Worm (Caenorhabditis elegans) whole organism, dauer: ENCODE data around the gene ZK1321.1.

Experiments
- unc-62 ChIP-seq: sonication (generic microtip); optimal IDR thresholded peaks from 2 replicates; lab custom pipeline; 2017; ENCODE audit warnings: missing biosample characterization, missing genetic modification reagents, missing genetic modification characterization

Gene ZK1321.1

DNA sequence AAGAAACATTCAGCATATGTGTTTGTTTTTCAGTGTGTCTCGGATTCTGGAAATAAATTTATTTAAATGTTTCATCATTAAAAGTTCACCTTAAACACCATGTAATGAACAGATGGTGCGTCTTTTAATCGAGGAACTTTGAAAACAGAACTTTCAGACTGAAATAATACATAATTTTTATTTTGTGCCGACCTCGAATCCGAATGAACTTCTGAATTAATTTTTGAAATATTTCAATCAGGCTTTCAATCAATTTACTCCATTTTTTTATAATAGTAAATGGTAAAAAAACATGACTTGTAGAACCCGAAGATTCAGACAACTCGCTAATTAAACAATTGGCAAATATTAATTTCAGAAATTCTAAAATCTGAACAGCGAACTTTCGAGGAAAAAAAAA lies 28.5 kb downstream of the ZK1321.1 start, which contains the start of gene T10B9.14:
Gene T10B9.14, minus strand, starts transcription at position 101 of the 400 bp plus-strand sequence.
- TF ChIP-seq unc-62 = no peak

- no peak for TF ChIP-seq unc-62
Observed at ce11 chrII:9786215-9786614, 32.4 kb downstream of the ZK1321.1 start.

DNA sequence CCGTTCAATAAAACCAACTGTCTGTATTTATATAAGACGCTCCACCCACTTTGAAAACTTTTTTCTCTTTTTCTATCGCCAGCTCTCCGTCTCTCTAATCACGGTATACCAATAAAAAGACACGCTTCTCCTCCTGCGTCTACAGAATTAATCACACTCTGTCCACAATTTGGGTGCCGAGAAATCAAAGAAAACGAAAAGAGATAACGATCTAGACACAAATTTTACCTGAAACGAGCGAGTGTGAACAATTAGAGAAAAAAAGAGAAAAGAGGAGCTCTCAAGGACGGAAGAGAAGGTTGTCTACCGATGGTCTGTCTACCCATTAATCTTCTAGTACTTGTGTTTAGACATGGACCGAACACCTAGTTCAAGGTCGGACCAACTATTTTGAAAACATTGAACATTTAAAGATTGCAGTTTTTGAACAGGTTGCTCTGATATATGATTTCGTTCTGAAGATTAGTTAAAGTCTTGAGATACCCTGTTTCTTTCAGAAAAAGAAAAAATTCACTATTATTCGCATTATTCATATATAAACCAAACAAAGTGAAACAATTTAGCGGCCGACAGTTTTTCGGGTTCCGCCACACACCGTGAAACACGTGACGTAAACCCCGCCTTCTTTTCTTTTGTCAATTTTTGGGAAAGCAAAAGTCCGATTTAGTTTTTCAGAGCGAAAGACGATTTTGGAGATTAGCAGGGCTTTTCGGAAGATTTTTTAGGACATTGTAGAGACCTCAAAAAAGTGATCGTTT lies 33.7 kb downstream of the ZK1321.1 start, which contains the start of gene cyp-13A2:
Gene cyp-13A2, minus strand, starts transcription at position 235 of the 758 bp plus-strand sequence.
- TF ChIP-seq unc-62 = no peak

- no peak for TF ChIP-seq unc-62
Observed at ce11 chrII:9791185-9791584, 37.4 kb downstream of the ZK1321.1 start.

DNA sequence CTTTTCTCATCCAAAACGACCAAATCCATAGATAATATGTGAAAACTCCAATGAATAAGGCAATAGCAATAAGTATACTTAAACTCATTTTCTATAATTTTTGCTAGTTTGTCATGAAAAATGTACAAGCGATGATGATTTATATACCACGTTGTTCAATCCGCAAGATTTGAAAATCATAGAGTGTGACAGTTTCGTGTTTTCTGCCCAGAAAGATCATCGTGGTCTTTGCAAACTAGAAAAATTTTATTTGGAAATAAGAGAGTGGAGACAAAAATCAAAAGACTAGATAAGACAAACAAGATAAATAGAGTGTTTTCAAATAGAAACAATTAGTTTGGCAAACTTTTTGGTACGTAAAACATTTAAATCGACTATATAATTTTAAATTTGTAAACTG lies 39.4 kb downstream of the ZK1321.1 start, which contains the start of gene cyp-13A3:
Gene cyp-13A3, minus strand, starts transcription at position 101 of the 400 bp plus-strand sequence.
- no peak for TF ChIP-seq unc-62

DNA sequence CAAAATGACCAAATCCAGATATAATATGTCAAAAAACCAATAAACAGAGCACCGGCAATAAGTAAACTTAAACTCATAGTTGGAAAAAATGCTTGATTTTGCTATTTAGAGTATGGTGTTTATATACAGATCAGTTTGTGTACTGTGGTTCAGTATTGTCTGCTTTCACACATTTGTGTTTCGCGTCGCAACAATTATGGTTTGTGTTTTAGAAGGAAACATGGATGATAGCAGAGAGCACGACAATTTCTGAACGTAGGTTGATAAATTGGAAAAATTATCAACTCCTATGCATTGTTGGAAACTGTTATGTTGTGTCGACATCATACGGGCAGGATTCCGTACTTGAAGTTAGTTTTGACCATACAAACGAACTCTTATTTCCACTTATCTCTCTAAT lies 43.8 kb downstream of the ZK1321.1 start, which contains the start of gene cyp-13A4:
Gene cyp-13A4, minus strand, starts transcription at position 77 of the 400 bp plus-strand sequence.
- no peak for TF ChIP-seq unc-62

DNA sequence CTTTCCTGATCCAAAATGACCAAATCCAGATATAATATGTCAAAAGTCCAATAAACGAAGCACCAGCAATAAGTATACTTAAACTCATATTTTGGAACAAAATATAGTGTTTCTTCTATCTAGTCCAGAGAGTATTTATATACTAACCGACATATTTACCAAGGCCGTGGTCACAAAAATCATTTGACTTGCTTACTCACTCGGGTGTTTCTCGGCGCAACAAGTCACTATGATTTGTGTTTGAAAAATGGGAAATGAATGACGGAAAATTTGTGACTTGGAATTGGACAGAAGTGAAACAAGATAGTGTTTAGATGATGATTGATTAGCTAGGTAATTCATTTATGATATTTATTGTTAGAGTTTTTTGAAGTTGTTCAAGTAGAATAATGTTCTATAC lies 46.4 kb downstream of the ZK1321.1 start, which contains the start of gene cyp-13A5:
Gene cyp-13A5, minus strand, starts transcription at position 112 of the 400 bp plus-strand sequence.
- no peak for TF ChIP-seq unc-62

DNA sequence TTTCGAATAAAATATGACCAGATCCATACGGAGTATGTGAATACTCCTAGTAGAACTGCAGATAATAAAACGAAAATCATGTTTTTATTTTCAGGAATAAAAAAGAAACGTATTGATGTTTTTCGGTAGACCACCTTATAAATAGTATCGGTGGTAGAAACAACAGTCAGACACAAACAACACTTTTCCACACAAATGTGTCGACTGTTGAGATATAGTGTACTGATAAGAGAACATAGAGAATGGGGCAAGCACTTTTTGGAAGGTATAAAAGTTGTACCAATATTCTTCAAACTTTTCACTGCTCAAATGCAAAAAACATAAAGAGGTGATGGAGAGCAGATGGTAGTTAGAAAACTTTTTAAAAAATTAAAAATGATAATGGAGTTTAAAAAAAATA lies 48.8 kb downstream of the ZK1321.1 start, which contains the start of gene cyp-13A6:
Gene cyp-13A6, minus strand, starts transcription at position 180 of the 400 bp plus-strand sequence.
- no peak for TF ChIP-seq unc-62

DNA sequence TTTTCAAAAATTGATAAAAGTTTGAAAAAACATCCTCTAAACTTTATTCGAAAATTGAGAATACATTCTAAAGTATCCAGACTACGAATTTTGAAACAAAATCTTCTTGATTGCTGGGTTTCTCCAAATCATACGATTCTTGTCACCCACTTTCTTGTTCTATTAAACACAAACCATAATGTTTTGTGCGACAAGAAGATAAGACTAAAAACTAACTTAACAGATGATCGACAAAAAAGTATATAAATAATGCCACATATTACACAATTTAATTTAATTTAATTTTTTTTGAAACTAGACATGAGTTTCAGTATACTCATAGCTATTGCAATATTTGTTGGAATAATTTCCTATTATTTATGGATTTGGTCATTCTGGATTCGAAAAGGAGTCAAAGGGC lies 49.5 kb downstream of the ZK1321.1 start, which contains the start of gene cyp-13A7:
Gene cyp-13A7, plus strand, starts transcription at position 301 of the 400 bp plus-strand sequence.
- TF ChIP-seq unc-62 = no peak
